Worm (Caenorhabditis elegans): ENCODE measurements around the gene Y47D3A.32.

ce11 chrIII:11246588-11246987 lies 5.6 kb upstream of the Y47D3A.32 start:
- TF ChIP-seq dao-5 (tag; optimal IDR thresholded peaks at IDR 0.05) (no peak), him-1 (tag; optimal IDR thresholded peaks at IDR 0.05) (no peak), W03F9.2 (tag; optimal IDR thresholded peaks at IDR 0.05) (no peak)
